Worm (Caenorhabditis elegans) whole organism, L4 larva: ENCODE results near the gene rps-4.

Experiments used
- aly-2 ChIP-seq: sonication (generic microtip); optimal IDR thresholded peaks from 2 replicates; lab custom pipeline; 2018; ENCODE audit warnings: missing biosample characterization, missing genetic modification characterization
- ama-1 ChIP-seq: fragments of 150-350 bp; optimal IDR thresholded peaks from 2 replicates; lab custom pipeline; 2014; ENCODE audit warnings: inconsistent platforms, mixed read lengths
- ceh-82 ChIP-seq: sonication (generic microtip); optimal IDR thresholded peaks from 2 replicates; lab custom pipeline; 2017; ENCODE audit warnings: missing biosample characterization, missing genetic modification characterization
- dve-1 ChIP-seq: sonication (generic microtip); optimal IDR thresholded peaks from 2 replicates; lab custom pipeline; 2017; ENCODE audit warnings: antibody characterized with exemption, mild to moderate bottlenecking, missing genetic modification characterization, missing compliant biosample characterization; ENCODE audit not compliant: insufficient read depth
- egl-27 ChIP-seq: sonication (generic microtip); optimal IDR thresholded peaks from 3 replicates; lab custom pipeline; 2017; ENCODE audit warnings: missing biosample characterization, missing genetic modification reagents, missing genetic modification characterization
- jun-1 ChIP-seq: fragments of 150-350 bp; optimal IDR thresholded peaks from 2 replicates; lab custom pipeline; 2014; ENCODE audit warnings: missing biosample characterization, missing genetic modification reagents, missing genetic modification characterization
- lin-29 ChIP-seq: fragments of 200-800 bp; sonication (Bioruptor generic); IDR thresholded peaks from 2 replicates; pipeline ENCODE4 v1.3.6; 2022; ENCODE audit warnings: missing genetic modification reagents, missing genetic modification characterization, missing compliant biosample characterization
- nhr-76 ChIP-seq: fragments of 150-350 bp; optimal IDR thresholded peaks from 2 replicates; lab custom pipeline; 2014; ENCODE audit warnings: missing biosample characterization, missing genetic modification characterization
- nhr-77 ChIP-seq: fragments of 150-350 bp; optimal IDR thresholded peaks from 2 replicates; lab custom pipeline; 2014; ENCODE audit warnings: missing biosample characterization, missing genetic modification characterization

DNA sequence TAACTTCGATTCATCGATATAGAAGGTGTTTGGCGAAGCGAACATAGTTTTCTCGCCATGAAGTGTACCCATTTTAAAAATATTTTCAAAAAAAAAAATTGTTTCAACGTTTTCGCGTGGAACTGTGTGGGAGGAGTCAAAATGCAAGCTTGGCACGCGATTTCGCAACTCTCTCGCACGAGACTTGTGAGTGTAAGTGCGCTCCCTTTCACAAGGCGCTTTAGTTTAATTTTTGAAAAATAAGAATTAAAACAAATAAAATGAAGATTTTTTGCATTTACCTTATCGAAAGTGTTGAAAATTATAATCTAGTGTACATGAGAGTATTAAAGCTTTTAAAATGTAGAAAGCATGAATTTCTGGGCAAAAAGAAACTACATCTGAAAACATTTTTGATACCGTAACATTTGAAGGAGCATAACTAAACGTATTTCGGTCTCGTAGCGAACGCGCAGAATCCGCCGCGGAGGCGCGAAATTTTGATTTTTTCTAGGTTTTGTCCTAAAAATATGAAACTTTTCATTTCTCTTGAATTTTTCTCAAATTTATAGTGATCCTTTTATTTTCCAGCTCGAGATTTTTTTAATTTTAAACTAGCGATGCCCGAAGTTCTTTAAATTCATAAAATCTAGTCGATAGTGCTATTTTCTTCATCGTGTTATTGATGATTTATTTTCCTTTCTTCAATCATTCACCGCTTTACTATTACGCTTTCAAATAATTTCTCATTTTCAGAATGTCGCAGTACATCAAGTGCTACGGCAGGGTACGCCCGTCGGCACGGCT, 44.8 kb downstream of the rps-4 start, which contains the start of the genes cogc-2 and klp-18:
- TF ChIP-seq nhr-77 (tag; lab: Kevin White, UChicago) (peak; percentile 56), lin-29 (no peak), ama-1 (lab: Kevin White, UChicago) (no peak), aly-2 (tag; lab: Kevin White, UChicago) (no peak), nhr-76 (tag; lab: Kevin White, UChicago) (no peak), dve-1 (tag; lab: Kevin White, UChicago) (peak; percentile 85), jun-1 (tag; lab: Kevin White, UChicago) (no peak), ceh-82 (tag; lab: Kevin White, UChicago) (no peak), egl-27 (tag; lab: Kevin White, UChicago) (no peak)
